Worm (Caenorhabditis elegans) whole organism, L4 larva: ENCODE measurements around the gene irld-57.

Experiments
- F10B5.3 ChIP-seq: sonication (generic microtip); optimal IDR thresholded peaks from 2 replicates; lab custom pipeline; 2016; ENCODE audit warnings: mild to moderate bottlenecking, missing genetic modification characterization, missing compliant biosample characterization
- F44E2.7 ChIP-seq: fragments of 200-800 bp; sonication (Bioruptor generic); IDR thresholded peaks from 2 replicates; pipeline ENCODE4 v2.1.2; 2022; ENCODE audit warnings: missing genetic modification characterization, missing compliant biosample characterization
- ZK337.2 ChIP-seq: fragments of 200-800 bp; sonication (Bioruptor generic); IDR thresholded peaks from 2 replicates; pipeline ENCODE4 v1.3.6; 2022; ENCODE audit warnings: missing genetic modification reagents, missing genetic modification characterization, missing compliant biosample characterization
- aly-2 ChIP-seq: sonication (generic microtip); optimal IDR thresholded peaks from 2 replicates; lab custom pipeline; 2018; ENCODE audit warnings: missing biosample characterization, missing genetic modification characterization
- ceh-28 ChIP-seq: fragments of 150-350 bp; optimal IDR thresholded peaks from 2 replicates; lab custom pipeline; 2014; ENCODE audit warnings: missing biosample characterization, missing genetic modification reagents, missing genetic modification characterization
- ceh-62 ChIP-seq: sonication (generic microtip); optimal IDR thresholded peaks from 2 replicates; lab custom pipeline; 2017; ENCODE audit warnings: missing biosample characterization, missing genetic modification characterization
- daf-16 ChIP-seq, 3 experiments: sonication (generic microtip); optimal IDR thresholded peaks; 2 replicates each; lab custom pipeline; 2016 to 2017; ENCODE audit warnings: missing genetic modification characterization in 3 of 3, missing genetic modification reagents in 3 of 3, mild to moderate bottlenecking in 2 of 3, missing compliant biosample characterization in 2 of 3, missing biosample characterization in 1 of 3, moderate library complexity in 1 of 3
- daf-19 ChIP-seq: fragments of 200-800 bp; sonication (Bioruptor generic); conservative IDR thresholded peaks from 2 replicates; pipeline ENCODE4 v1.3.6; 2022; ENCODE audit warnings: missing genetic modification characterization, missing compliant biosample characterization
- daf-8 ChIP-seq: fragments of 200-800 bp; sonication (Bioruptor generic); IDR thresholded peaks from 2 replicates; pipeline ENCODE4 v1.3.6; 2022; ENCODE audit warnings: missing genetic modification characterization, missing compliant biosample characterization
- dmd-6 ChIP-seq: fragments of 200-800 bp; sonication (Bioruptor generic); IDR thresholded peaks from 2 replicates; pipeline ENCODE4 v1.3.6; 2022; ENCODE audit warnings: missing genetic modification reagents, missing genetic modification characterization, missing compliant biosample characterization
- dmd-8 ChIP-seq: fragments of 200-800 bp; sonication (Bioruptor generic); IDR thresholded peaks from 2 replicates; pipeline ENCODE4 v1.3.6; 2022; ENCODE audit warnings: missing genetic modification characterization, missing compliant biosample characterization
- dpl-1 ChIP-seq: fragments of 150-350 bp; optimal IDR thresholded peaks from 2 replicates; lab custom pipeline; 2014; ENCODE audit warnings: missing biosample characterization, missing genetic modification reagents, missing genetic modification characterization
- lim-7 ChIP-seq: fragments of 200-800 bp; sonication (Bioruptor generic); IDR thresholded peaks from 2 replicates; pipeline ENCODE4 v1.3.6; 2022; ENCODE audit warnings: missing genetic modification characterization, missing compliant biosample characterization
- lin-15B ChIP-seq: fragments of 150-350 bp; sonication (generic microtip); optimal IDR thresholded peaks from 3 replicates; lab custom pipeline; 2014; ENCODE audit warnings: missing biosample characterization, missing genetic modification characterization
- lin-29 ChIP-seq: fragments of 200-800 bp; sonication (Bioruptor generic); IDR thresholded peaks from 2 replicates; pipeline ENCODE4 v1.3.6; 2022; ENCODE audit warnings: missing genetic modification reagents, missing genetic modification characterization, missing compliant biosample characterization
- madf-9 ChIP-seq: fragments of 200-800 bp; sonication (Bioruptor generic); conservative IDR thresholded peaks from 2 replicates; pipeline ENCODE4 v1.3.6; 2022; ENCODE audit warnings: missing genetic modification reagents, missing genetic modification characterization, missing compliant biosample characterization
- mep-1 ChIP-seq: fragments of 150-350 bp; sonication (generic microtip); optimal IDR thresholded peaks from 3 replicates; lab custom pipeline; 2014; ENCODE audit warnings: missing biosample characterization, missing genetic modification characterization
- mes-2 ChIP-seq: sonication (generic microtip); optimal IDR thresholded peaks from 2 replicates; lab custom pipeline; 2016; ENCODE audit warnings: missing genotype, mild to moderate bottlenecking, missing genetic modification characterization, missing compliant biosample characterization; ENCODE audit not compliant: poor library complexity, severe bottlenecking
- nhr-102 ChIP-seq: sonication (generic microtip); optimal IDR thresholded peaks from 2 replicates; lab custom pipeline; 2016; ENCODE audit warnings: mild to moderate bottlenecking, missing genetic modification characterization, moderate library complexity, missing compliant biosample characterization
- nhr-111 ChIP-seq: fragments of 200-800 bp; sonication (Bioruptor generic); optimal IDR thresholded peaks from 2 replicates; lab custom pipeline; 2018; ENCODE audit warnings: mild to moderate bottlenecking, missing genetic modification characterization, missing compliant biosample characterization
- nhr-237 ChIP-seq: sonication (generic microtip); optimal IDR thresholded peaks from 2 replicates; lab custom pipeline; 2017; ENCODE audit warnings: missing biosample characterization, missing genetic modification characterization
- nhr-41 ChIP-seq: fragments of 200-800 bp; sonication (Bioruptor generic); IDR thresholded peaks from 2 replicates; pipeline ENCODE4 v1.3.6; 2022; ENCODE audit warnings: missing genetic modification reagents, missing genetic modification characterization, missing compliant biosample characterization
- nhr-6 ChIP-seq: fragments of 150-350 bp; optimal IDR thresholded peaks from 2 replicates; lab custom pipeline; 2014; ENCODE audit warnings: missing biosample characterization, missing genetic modification characterization
- php-3 ChIP-seq: fragments of 200-800 bp; sonication (Bioruptor generic); IDR thresholded peaks from 2 replicates; pipeline ENCODE4 v1.3.6; 2022; ENCODE audit warnings: missing genetic modification reagents, missing genetic modification characterization, missing compliant biosample characterization
- set-16 ChIP-seq: fragments of 200-800 bp; sonication (Bioruptor generic); IDR thresholded peaks from 2 replicates; pipeline ENCODE4 v1.3.6; 2022; ENCODE audit warnings: missing genetic modification reagents, missing genetic modification characterization, missing compliant biosample characterization
- skn-1 ChIP-seq: fragments of 150-350 bp; optimal IDR thresholded peaks from 2 replicates; lab custom pipeline; 2014; ENCODE audit warnings: missing biosample characterization, missing genetic modification characterization
- snpc-1.2 ChIP-seq: fragments of 200-800 bp; sonication (Bioruptor generic); IDR thresholded peaks from 2 replicates; pipeline ENCODE4 v1.3.6; 2022; ENCODE audit warnings: missing genetic modification reagents, missing genetic modification characterization, missing compliant biosample characterization
- tra-1 ChIP-seq: fragments of 200-800 bp; sonication (Bioruptor generic); IDR thresholded peaks from 2 replicates; pipeline ENCODE4 v1.3.6; 2022; ENCODE audit warnings: missing genetic modification reagents, missing genetic modification characterization, missing compliant biosample characterization
- unc-62 ChIP-seq, 3 experiments: fragments of 150-350 bp in 1 of 3; sonication (generic microtip); optimal IDR thresholded peaks in 2 of 3; peaks in 1 of 3; 1 replicate in 1 of 3; 2 replicates in 2 of 3; lab custom pipeline; 2014 to 2017; ENCODE audit warnings: missing biosample characterization in 3 of 3, missing genetic modification characterization in 3 of 3, missing genetic modification reagents in 3 of 3, missing genotype in 1 of 3
- zfp-2 ChIP-seq: sonication (generic microtip); optimal IDR thresholded peaks from 2 replicates; lab custom pipeline; 2016; ENCODE audit warnings: mild to moderate bottlenecking, missing genetic modification characterization, missing compliant biosample characterization

Gene irld-57

ce11 chrV:15687660-15688059 lies 38.9 kb downstream of the irld-57 start, which contains the start of gene nhr-197:
nhr-197 (plus strand) TSS chrV:15687960.
- TF ChIP-seq unc-62 (GFP tag; optimal IDR thresholded peaks at IDR 0.05 in 1 of 2; lab: Kevin White, UChicago) (peak in 1 of 2 experiments; percentile 57), unc-62 (tag; optimal IDR thresholded peaks at IDR 0.05; lab: Kevin White, UChicago) (no peak), dmd-6 (GFP tag; lab: Robert Waterston, UW) (no peak)
- TF ChIP-seq, all 104 proteins: peak for 1

DNA sequence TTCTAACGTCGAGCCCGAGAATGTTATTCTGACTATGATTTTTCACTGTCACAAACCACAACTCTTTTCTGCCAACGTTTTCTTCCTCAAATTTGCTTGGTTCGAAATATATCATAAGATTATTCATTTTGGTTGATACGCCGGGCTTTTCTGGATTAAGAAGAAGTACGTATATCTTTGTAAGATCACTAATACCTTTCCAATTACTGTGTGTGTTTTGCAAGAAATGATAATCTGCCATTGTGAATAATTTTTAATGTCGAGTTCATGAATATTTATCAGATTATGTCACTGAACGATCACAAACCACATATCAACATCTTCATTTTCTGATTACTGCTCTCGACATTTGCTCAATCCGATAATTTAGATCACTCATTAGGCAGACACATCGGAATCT lies 40.9 kb downstream of the irld-57 start, which contains the start of gene nhr-196:
Gene nhr-196, plus strand, starts transcription at position 118 of the 400 bp plus-strand sequence.
- TF ChIP-seq daf-16 (GFP tag; optimal IDR thresholded peaks at IDR 0.05; lab: Kevin White, UChicago) (no peak), daf-16 (tag; optimal IDR thresholded peaks at IDR 0.05; lab: Kevin White, UChicago) (no peak), mep-1 (tag; lab: Kevin White, UChicago) (no peak), nhr-6 (tag; lab: Kevin White, UChicago) (no peak)
- TF ChIP-seq, all 104 proteins: peak for 0

ce11 chrV:15677222-15677621 lies 49.3 kb downstream of the irld-57 start, which contains the start of gene nhr-52:
nhr-52 (plus strand) TSS chrV:15677522.
- TF ChIP-seq snpc-1.2 (GFP tag; lab: Robert Waterston, UW), result no peak
- no peak for TF ChIP-seq unc-62 (GFP tag; optimal IDR thresholded peaks at IDR 0.05 in 1 of 2; lab: Kevin White, UChicago)
- TF ChIP-seq unc-62 (tag; optimal IDR thresholded peaks at IDR 0.05; lab: Kevin White, UChicago), result no peak
- TF ChIP-seq php-3 (GFP tag; lab: Robert Waterston, UW), result no peak
- TF ChIP-seq skn-1 (tag; lab: Kevin White, UChicago), result no peak
- no peak for TF ChIP-seq lin-15B (tag; lab: Kevin White, UChicago)
- no peak for TF ChIP-seq nhr-41 (GFP tag; lab: Robert Waterston, UW)
- TF ChIP-seq F44E2.7 (GFP tag; lab: Robert Waterston, UW), result no peak
- no peak for TF ChIP-seq aly-2 (tag; lab: Kevin White, UChicago)
- TF ChIP-seq lin-29 (GFP tag; lab: Robert Waterston, UW), result no peak
- TF ChIP-seq F10B5.3 (tag; lab: Kevin White, UChicago), result no peak
- no peak for TF ChIP-seq lim-7
- no peak for TF ChIP-seq nhr-237 (tag; lab: Kevin White, UChicago)
- TF ChIP-seq ceh-28 (tag; lab: Kevin White, UChicago), result no peak
- no peak for TF ChIP-seq daf-19 (GFP tag; lab: Robert Waterston, UW)
- no peak for TF ChIP-seq ZK337.2 (GFP tag; lab: Robert Waterston, UW)
- no peak for TF ChIP-seq nhr-111 (GFP tag; lab: Kevin White, UChicago)
- no peak for TF ChIP-seq ceh-62 (tag; lab: Kevin White, UChicago)

ce11 chrV:15674899-15675298 lies 51.6 kb downstream of the irld-57 start:
- TF ChIP-seq madf-9 (no peak), dmd-8 (GFP tag; lab: Robert Waterston, UW) (0 out of 2 replicates have a peak, but pooled peaks have one; percentile 31), set-16 (GFP tag; lab: Robert Waterston, UW) (peak; percentile 55), daf-8 (no peak), nhr-237 (tag; lab: Kevin White, UChicago) (no peak), snpc-1.2 (GFP tag; lab: Robert Waterston, UW) (no peak), dmd-6 (GFP tag; lab: Robert Waterston, UW) (no peak), tra-1 (no peak), mes-2 (tag; lab: Kevin White, UChicago) (no peak), nhr-102 (tag; lab: Kevin White, UChicago) (no peak), unc-62 (GFP tag; optimal IDR thresholded peaks at IDR 0.05 in 1 of 2; lab: Kevin White, UChicago) (no peak), unc-62 (tag; optimal IDR thresholded peaks at IDR 0.05; lab: Kevin White, UChicago) (no peak), zfp-2 (tag; lab: Kevin White, UChicago) (no peak), dpl-1 (GFP tag; lab: Kevin White, UChicago) (no peak)
